Fruit fly (Drosophila melanogaster) whole organism, embryonic: Measurements from ENCODE around the gene Hip1.
A peak's percentile ranks its signal among the peaks of the same experiment; 100 is the strongest.

ENCODE experiments used
- CG10366 ChIP-seq: fragments of 200-800 bp; sonication (Bioruptor generic); IDR thresholded peaks from 2 replicates; pipeline ENCODE4 v1.3.6; 2022; ENCODE audit warnings: missing biosample characterization, missing genetic modification characterization
- CG10565 ChIP-seq: fragments of 200-800 bp; sonication (Bioruptor generic); optimal IDR thresholded peaks from 3 replicates; lab custom pipeline; 2016; ENCODE audit warnings: missing biosample characterization, mild to moderate bottlenecking, missing genetic modification characterization
- CG10959 ChIP-seq: fragments of 200-800 bp; sonication (Bioruptor generic); IDR thresholded peaks from 2 replicates; pipeline ENCODE4 v1.3.6; 2022; ENCODE audit warnings: missing biosample characterization, missing genetic modification characterization
- CG11504 ChIP-seq: fragments of 200-800 bp; sonication (Bioruptor generic); optimal IDR thresholded peaks from 3 replicates; lab custom pipeline; 2019; ENCODE audit warnings: missing biosample characterization, mild to moderate bottlenecking, missing genetic modification characterization, moderate library complexity
- CG12391 ChIP-seq: fragments of 200-800 bp; sonication (Bioruptor generic); optimal IDR thresholded peaks from 3 replicates; lab custom pipeline; 2018; ENCODE audit warnings: missing biosample characterization, mild to moderate bottlenecking, missing genetic modification characterization, moderate library complexity
- CG13123 ChIP-seq: fragments of 200-800 bp; sonication (Bioruptor generic); optimal IDR thresholded peaks from 2 replicates; lab custom pipeline; 2016; ENCODE audit warnings: missing biosample characterization, missing genetic modification characterization
- CG14965 ChIP-seq: fragments of 200-800 bp; sonication (Bioruptor generic); optimal IDR thresholded peaks from 2 replicates; lab custom pipeline; 2016; ENCODE audit warnings: missing biosample characterization, missing genetic modification characterization, borderline replicate concordance
- CG15073 ChIP-seq: fragments of 200-800 bp; sonication (Bioruptor generic); optimal IDR thresholded peaks from 2 replicates; lab custom pipeline; 2016; ENCODE audit warnings: missing biosample characterization, missing genetic modification characterization
- CG16779 ChIP-seq: fragments of 200-800 bp; sonication (Bioruptor generic); IDR thresholded peaks from 2 replicates; pipeline ENCODE4 v1.3.6; 2022; ENCODE audit warnings: missing biosample characterization, missing genetic modification characterization
- CG2202 ChIP-seq: fragments of 200-800 bp; sonication (Bioruptor generic); optimal IDR thresholded peaks from 2 replicates; lab custom pipeline; 2018; ENCODE audit warnings: missing biosample characterization, mild to moderate bottlenecking, missing genetic modification characterization
- CG2678 ChIP-seq: fragments of 200-800 bp; sonication (Bioruptor generic); optimal IDR thresholded peaks from 3 replicates; lab custom pipeline; 2019; ENCODE audit warnings: missing biosample characterization, mild to moderate bottlenecking, missing genetic modification characterization, moderate library complexity
- CG32772 ChIP-seq: fragments of 200-800 bp; sonication (Bioruptor generic); IDR thresholded peaks from 2 replicates; pipeline ENCODE4 v1.3.6; 2022; ENCODE audit warnings: missing biosample characterization, missing genetic modification characterization
- CG3847 ChIP-seq: fragments of 200-800 bp; sonication (Bioruptor generic); IDR thresholded peaks from 2 replicates; pipeline ENCODE4 v1.3.6; 2022; ENCODE audit warnings: missing biosample characterization, missing genetic modification characterization
- CG6272 ChIP-seq: fragments of 200-800 bp; sonication (Bioruptor generic); IDR thresholded peaks from 2 replicates; pipeline ENCODE4 v1.3.6; 2022; ENCODE audit warnings: missing biosample characterization, missing genetic modification characterization
- CG6854 ChIP-seq: fragments of 200-800 bp; sonication (Bioruptor generic); optimal IDR thresholded peaks from 3 replicates; lab custom pipeline; 2017; ENCODE audit warnings: missing biosample characterization, mild to moderate bottlenecking, missing genetic modification characterization
- CG7928 ChIP-seq: fragments of 200-800 bp; sonication (Bioruptor generic); optimal IDR thresholded peaks from 2 replicates; lab custom pipeline; 2017; ENCODE audit warnings: missing biosample characterization, mild to moderate bottlenecking, missing genetic modification characterization
- CTCF ChIP-seq: fragments of 200-800 bp; sonication (Bioruptor generic); optimal IDR thresholded peaks from 2 replicates; lab custom pipeline; 2017; ENCODE audit warnings: missing biosample characterization, mild to moderate bottlenecking, missing genetic modification characterization, moderate library complexity
- CoRest ChIP-seq: fragments of 200-800 bp; sonication (Bioruptor generic); optimal IDR thresholded peaks from 3 replicates; lab custom pipeline; 2018; ENCODE audit warnings: missing biosample characterization, mild to moderate bottlenecking, missing genetic modification characterization, moderate library complexity
- D19B ChIP-seq: fragments of 200-800 bp; sonication (Bioruptor generic); optimal IDR thresholded peaks from 2 replicates; lab custom pipeline; 2017; ENCODE audit warnings: missing biosample characterization, mild to moderate bottlenecking, missing genetic modification characterization
- Dad ChIP-seq: fragments of 200-800 bp; sonication (Bioruptor generic); optimal IDR thresholded peaks from 3 replicates; lab custom pipeline; 2016; ENCODE audit warnings: missing biosample characterization, missing genetic modification characterization
- Doc2 ChIP-seq: fragments of 200-800 bp; sonication (Bioruptor generic); IDR thresholded peaks from 2 replicates; pipeline ENCODE4 v1.3.6; 2022; ENCODE audit warnings: missing biosample characterization, missing genetic modification characterization
- H2.0 ChIP-seq: fragments of 200-800 bp; sonication (Bioruptor generic); IDR thresholded peaks from 2 replicates; pipeline ENCODE4 v1.3.6; 2022; ENCODE audit warnings: missing biosample characterization, missing genetic modification characterization
- Hr3 ChIP-seq: fragments of 200-800 bp; sonication (Bioruptor generic); optimal IDR thresholded peaks from 3 replicates; lab custom pipeline; 2016; ENCODE audit warnings: missing biosample characterization, missing genetic modification characterization
- Lhr ChIP-seq: fragments of 200-800 bp; sonication (Bioruptor generic); optimal IDR thresholded peaks from 3 replicates; lab custom pipeline; 2017; ENCODE audit warnings: mild to moderate bottlenecking, missing biosample characterization, missing genetic modification reagents, missing genetic modification characterization
- Nf-YA ChIP-seq: fragments of 200-800 bp; sonication (Bioruptor generic); IDR thresholded peaks from 2 replicates; pipeline ENCODE4 v1.3.6; 2022; ENCODE audit warnings: missing biosample characterization, missing genetic modification characterization
- Oli ChIP-seq: fragments of 200-800 bp; sonication (Bioruptor generic); optimal IDR thresholded peaks from 2 replicates; lab custom pipeline; 2018; ENCODE audit warnings: missing biosample characterization, mild to moderate bottlenecking, missing genetic modification characterization, moderate library complexity
- PHDP ChIP-seq: fragments of 200-800 bp; sonication (Bioruptor generic); optimal IDR thresholded peaks from 3 replicates; lab custom pipeline; 2018; ENCODE audit warnings: missing biosample characterization, mild to moderate bottlenecking, missing genetic modification characterization, moderate library complexity
- Rfx ChIP-seq: fragments of 200-800 bp; sonication (Bioruptor generic); IDR thresholded peaks from 2 replicates; pipeline ENCODE4 v1.3.6; 2022; ENCODE audit warnings: missing biosample characterization, missing genetic modification characterization
- Six4 ChIP-seq: fragments of 200-800 bp; sonication (Bioruptor generic); optimal IDR thresholded peaks from 2 replicates; lab custom pipeline; 2016; ENCODE audit warnings: missing biosample characterization, missing genetic modification characterization
- Sry-β ChIP-seq: fragments of 200-800 bp; sonication (Bioruptor generic); optimal IDR thresholded peaks from 2 replicates; lab custom pipeline; 2018; ENCODE audit warnings: missing biosample characterization, mild to moderate bottlenecking, missing genetic modification characterization, moderate library complexity
- Stat92E ChIP-seq, 3 experiments: fragments of >200 bp in 2 of 3; fragments of 200-800 bp in 1 of 3; sonication (Bioruptor generic) in 1 of 3; optimal IDR thresholded peaks; 2 replicates each; lab custom pipeline; 2017 to 2019; ENCODE audit warnings: missing biosample characterization in 3 of 3, missing genetic modification characterization in 3 of 3, mild to moderate bottlenecking in 1 of 3, moderate library complexity in 1 of 3
- Taf1 ChIP-seq: fragments of 200-800 bp; sonication (Bioruptor generic); IDR thresholded peaks from 2 replicates; pipeline ENCODE4 v1.3.6; 2022; ENCODE audit warnings: missing biosample characterization, missing genetic modification characterization
- Trl ChIP-seq, 3 experiments: fragments of >200 bp in 2 of 3; fragments of 200-800 bp in 1 of 3; sonication (Bioruptor generic) in 1 of 3; optimal IDR thresholded peaks; 2 replicates in 1 of 3; 3 replicates in 2 of 3; lab custom pipeline; 2016 to 2017; ENCODE audit warnings: missing biosample characterization in 1 of 3, missing genetic modification characterization in 1 of 3
- aop ChIP-seq: fragments of 200-800 bp; sonication (Bioruptor generic); IDR thresholded peaks from 2 replicates; pipeline ENCODE4 v1.3.6; 2022; ENCODE audit warnings: missing biosample characterization, missing genetic modification characterization
- bigmax ChIP-seq: fragments of 200-800 bp; sonication (Bioruptor generic); optimal IDR thresholded peaks from 2 replicates; lab custom pipeline; 2018; ENCODE audit warnings: missing biosample characterization, mild to moderate bottlenecking, missing genetic modification characterization
- cad ChIP-seq: fragments of >200 bp; optimal IDR thresholded peaks from 2 replicates; lab custom pipeline; 2017; ENCODE audit warnings: missing biosample characterization, missing genetic modification characterization
- ci ChIP-seq: fragments of 200-800 bp; sonication (Bioruptor generic); IDR thresholded peaks from 3 replicates; pipeline ENCODE4 v1.3.6; 2022; ENCODE audit warnings: missing biosample characterization, missing genetic modification characterization
- corto ChIP-seq: fragments of 200-800 bp; sonication (Bioruptor generic); optimal IDR thresholded peaks from 2 replicates; lab custom pipeline; 2016; ENCODE audit warnings: missing biosample characterization, mild to moderate bottlenecking, missing genetic modification characterization, moderate library complexity
- da ChIP-seq: fragments of 200-800 bp; sonication (Bioruptor generic); optimal IDR thresholded peaks from 2 replicates; lab custom pipeline; 2016; ENCODE audit warnings: missing biosample characterization, missing genetic modification characterization
- dan ChIP-seq: fragments of 200-800 bp; sonication (Bioruptor generic); IDR thresholded peaks from 2 replicates; pipeline ENCODE4 v1.3.6; 2022; ENCODE audit warnings: missing biosample characterization, missing genetic modification characterization
- fru ChIP-seq: fragments of >200 bp; optimal IDR thresholded peaks from 2 replicates; lab custom pipeline; 2017
- gce ChIP-seq: fragments of 200-800 bp; sonication (Bioruptor generic); IDR thresholded peaks from 3 replicates; pipeline ENCODE4 v1.3.6; 2022; ENCODE audit warnings: missing biosample characterization, missing genetic modification characterization
- gro ChIP-seq: fragments of 200-800 bp; sonication (Bioruptor generic); optimal IDR thresholded peaks from 2 replicates; lab custom pipeline; 2016; ENCODE audit warnings: missing biosample characterization, missing genetic modification characterization
- h ChIP-seq: fragments of >200 bp; optimal IDR thresholded peaks from 2 replicates; lab custom pipeline; 2017
- mam ChIP-seq: fragments of 200-800 bp; sonication (Bioruptor generic); optimal IDR thresholded peaks from 3 replicates; lab custom pipeline; 2016; ENCODE audit warnings: missing biosample characterization, missing genetic modification characterization
- pzg ChIP-seq: fragments of 200-800 bp; sonication (Bioruptor generic); optimal IDR thresholded peaks from 3 replicates; lab custom pipeline; 2018; ENCODE audit warnings: missing biosample characterization, mild to moderate bottlenecking, missing genetic modification characterization, moderate library complexity
- slp2 ChIP-seq: fragments of 200-800 bp; sonication (Bioruptor generic); optimal IDR thresholded peaks from 2 replicates; lab custom pipeline; 2016; ENCODE audit warnings: missing biosample characterization, missing genetic modification characterization
- stwl ChIP-seq: fragments of 200-800 bp; sonication (Bioruptor generic); optimal IDR thresholded peaks from 3 replicates; lab custom pipeline; 2018; ENCODE audit warnings: missing biosample characterization, mild to moderate bottlenecking, missing genetic modification characterization, moderate library complexity
- tna ChIP-seq: fragments of 200-800 bp; sonication (Bioruptor generic); IDR thresholded peaks from 2 replicates; pipeline ENCODE4 v1.3.6; 2022; ENCODE audit warnings: missing biosample characterization, missing genetic modification characterization; ENCODE audit not compliant: partially characterized antibody
- tx ChIP-seq: fragments of 200-800 bp; sonication (Bioruptor generic); optimal IDR thresholded peaks from 2 replicates; lab custom pipeline; 2016; ENCODE audit warnings: missing biosample characterization, missing genetic modification characterization
- vvl ChIP-seq: fragments of 200-800 bp; sonication (Bioruptor generic); IDR thresholded peaks from 2 replicates; pipeline ENCODE4 v1.3.6; 2022; ENCODE audit warnings: missing biosample characterization, missing genetic modification characterization
- wor ChIP-seq: fragments of 200-800 bp; sonication (Bioruptor generic); IDR thresholded peaks from 2 replicates; pipeline ENCODE4 v1.3.6; 2022; ENCODE audit warnings: missing biosample characterization, missing genetic modification characterization
- zen ChIP-seq: fragments of 200-800 bp; sonication (Bioruptor generic); optimal IDR thresholded peaks from 3 replicates; lab custom pipeline; 2018; ENCODE audit warnings: missing biosample characterization, mild to moderate bottlenecking, missing genetic modification characterization, moderate library complexity

The Hip1 gene

DNA sequence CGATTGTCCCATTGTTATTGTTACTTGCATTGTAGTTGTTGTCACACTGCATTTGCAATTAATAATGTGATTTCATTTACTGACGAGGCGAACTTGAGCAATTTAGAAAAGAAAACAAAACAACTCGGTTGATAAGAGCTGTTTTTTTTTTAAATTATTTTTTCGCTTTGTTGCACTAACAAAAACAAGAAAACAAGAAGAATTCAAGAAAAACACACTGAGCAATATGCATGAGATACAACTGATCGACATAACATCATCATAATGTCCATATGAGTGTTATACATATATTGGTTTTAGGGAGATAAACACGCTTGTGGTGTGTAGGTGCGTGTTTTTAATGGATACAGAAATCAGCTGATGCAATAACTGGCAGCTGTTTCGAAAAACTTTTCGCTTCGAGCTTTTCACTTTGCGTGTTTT, 29.1 kb upstream of the Hip1 start (continued):
- TF ChIP-seq CG12391 (tag; lab: Kevin White, UChicago), result no peak
- no peak for TF ChIP-seq CG10565 (GFP tag; lab: Kevin White, UChicago)
- TF ChIP-seq CG2202 (tag; lab: Kevin White, UChicago), result no peak
- no peak for TF ChIP-seq CG6272 (GFP tag; lab: Robert Waterston, UW)
- no peak for TF ChIP-seq Six4 (GFP tag; lab: Kevin White, UChicago)
- TF ChIP-seq vvl (GFP tag; lab: Robert Waterston, UW), result peak; percentile 52
- no peak for TF ChIP-seq bigmax (GFP tag; lab: Kevin White, UChicago)
- TF ChIP-seq PHDP (tag; lab: Kevin White, UChicago), result peak; percentile 54
- no peak for TF ChIP-seq fru (lab: Kevin White, UChicago)
- TF ChIP-seq D19B, result no peak
- TF ChIP-seq wor (GFP tag; lab: Robert Waterston, UW), result no peak
- no peak for TF ChIP-seq da (GFP tag; lab: Kevin White, UChicago)
- TF ChIP-seq Taf1 (GFP tag; lab: Robert Waterston, UW), result no peak
- 0 out of 3 replicates have a peak, but pooled peaks have one; percentile 10 for TF ChIP-seq ci
- TF ChIP-seq CG10959 (GFP tag; lab: Robert Waterston, UW), result no peak
- TF ChIP-seq H2.0, result no peak
- no peak for TF ChIP-seq gce
- TF ChIP-seq tna, result no peak
- no peak for TF ChIP-seq cad (GFP tag; lab: Kevin White, UChicago)
- TF ChIP-seq corto (GFP tag; lab: Kevin White, UChicago), result no peak
- TF ChIP-seq CG16779, result no peak
- TF ChIP-seq CG14965 (GFP tag; lab: Kevin White, UChicago), result no peak
- TF ChIP-seq Trl (optimal IDR thresholded peaks at IDR 0.05; lab: Kevin White, UChicago), result no peak
- no peak for TF ChIP-seq Trl (GFP tag; optimal IDR thresholded peaks at IDR 0.05; lab: Kevin White, UChicago)
- no peak for TF ChIP-seq Hr3 (GFP tag; lab: Kevin White, UChicago)
- TF ChIP-seq CG10366 (GFP tag; lab: Robert Waterston, UW), result no peak
- peak; percentile 3 for TF ChIP-seq mam (GFP tag; lab: Kevin White, UChicago)
- no peak for TF ChIP-seq dan (GFP tag; lab: Robert Waterston, UW)
- TF ChIP-seq aop, result no peak
- TF ChIP-seq gro (GFP tag; lab: Kevin White, UChicago), result no peak
- no peak for TF ChIP-seq CG3847 (GFP tag; lab: Robert Waterston, UW)
- TF ChIP-seq Doc2 (GFP tag; lab: Robert Waterston, UW), result no peak
- no peak for TF ChIP-seq CG13123 (GFP tag; lab: Kevin White, UChicago)
- TF ChIP-seq CG2678 (tag; lab: Kevin White, UChicago), result peak; percentile 27
- no peak for TF ChIP-seq h (lab: Kevin White, UChicago)
- no peak for TF ChIP-seq Lhr
- no peak for TF ChIP-seq slp2
- TF ChIP-seq tx (GFP tag; lab: Kevin White, UChicago), result no peak
- TF ChIP-seq stwl (tag; lab: Kevin White, UChicago), result no peak
- TF ChIP-seq Stat92E (GFP tag; optimal IDR thresholded peaks at IDR 0.05; lab: Kevin White, UChicago), result no peak
- TF ChIP-seq Dad (GFP tag; lab: Kevin White, UChicago), result no peak
- TF ChIP-seq Rfx (GFP tag; lab: Robert Waterston, UW), result peak; percentile 55; the same call in 1 of the 2 replicates
- no peak for TF ChIP-seq Sry-β (GFP tag; lab: Kevin White, UChicago)
- no peak for TF ChIP-seq Oli
- TF ChIP-seq CG6854 (GFP tag; lab: Kevin White, UChicago), result no peak
- TF ChIP-seq CG11504 (tag; lab: Kevin White, UChicago), result no peak
- TF ChIP-seq CG15073, result no peak
- no peak for TF ChIP-seq Nf-YA (GFP tag; lab: Robert Waterston, UW)
- no peak for TF ChIP-seq CoRest (tag; lab: Kevin White, UChicago)
- TF ChIP-seq CG7928 (GFP tag; lab: Kevin White, UChicago), result no peak
- no peak for TF ChIP-seq pzg (GFP tag; lab: Kevin White, UChicago)
- TF ChIP-seq zen (tag; lab: Kevin White, UChicago), result no peak
- TF ChIP-seq CTCF (GFP tag; lab: Kevin White, UChicago), result no peak
- TF ChIP-seq CG32772 (GFP tag; lab: Robert Waterston, UW), result no peak
